2 fruit fly cellular contexts compared by ENCODE assay signal in genomic region chr3R:21940172-21940571, dm6.
TF ChIP-seq lines count a peak whose summit lies in the region.

No protein-coding gene starts in this region.

TF ChIP-seq in whole organism, prepupa, 60 proteins besides CTCF, POLR2A, EP300 and RAD21:
- TF ChIP-seq lz (GFP tag; optimal IDR thresholded peaks at IDR 0.05; lab: Kevin White, UChicago) (no peak), CG1621 (tag; optimal IDR thresholded peaks at IDR 0.05; lab: Kevin White, UChicago) (peak; percentile 10), fd59A (GFP tag; optimal IDR thresholded peaks at IDR 0.05; lab: Kevin White, UChicago) (peak; percentile 48), Sox15 (GFP tag; optimal IDR thresholded peaks at IDR 0.05; lab: Kevin White, UChicago) (peak; percentile 3), OdsH (GFP tag; optimal IDR thresholded peaks at IDR 0.05; lab: Kevin White, UChicago) (peak; percentile 20), topi (GFP tag; optimal IDR thresholded peaks at IDR 0.05; lab: Kevin White, UChicago) (no peak), CG8319 (GFP tag; optimal IDR thresholded peaks at IDR 0.05; lab: Kevin White, UChicago) (peak; percentile 1), pdm3 (GFP tag; optimal IDR thresholded peaks at IDR 0.05; lab: Kevin White, UChicago) (peak; percentile 26), CG6792 (GFP tag; optimal IDR thresholded peaks at IDR 0.05; lab: Kevin White, UChicago) (no peak), Lpt (GFP tag; optimal IDR thresholded peaks at IDR 0.05; lab: Kevin White, UChicago) (no peak), Hr38 (GFP tag; optimal IDR thresholded peaks at IDR 0.05; lab: Kevin White, UChicago) (no peak), CG10669 (GFP tag; optimal IDR thresholded peaks at IDR 0.05; lab: Kevin White, UChicago) (peak; percentile 58), CG10631 (GFP tag; optimal IDR thresholded peaks at IDR 0.05; lab: Kevin White, UChicago) (peak; percentile 56), Met (GFP tag; optimal IDR thresholded peaks at IDR 0.05; lab: Kevin White, UChicago) (no peak), acj6 (GFP tag; optimal IDR thresholded peaks at IDR 0.05; lab: Kevin White, UChicago) (peak; percentile 25), eg (GFP tag; IDR thresholded peaks at IDR 0.05; lab: Robert Waterston, UW) (no peak), Eip78C (GFP tag; lab: Kevin White, UChicago) (peak; percentile 90), CG6808 (GFP tag; optimal IDR thresholded peaks at IDR 0.05; lab: Kevin White, UChicago) (peak; percentile 47), salr (GFP tag; optimal IDR thresholded peaks at IDR 0.05; lab: Kevin White, UChicago) (peak in 1 of 2 experiments; percentile 9), Ets96B (tag; optimal IDR thresholded peaks at IDR 0.05; lab: Kevin White, UChicago) (peak; percentile 55), ss (GFP tag; optimal IDR thresholded peaks at IDR 0.05; lab: Kevin White, UChicago) (peak in 1 of 2 experiments; percentile 49), dsx (GFP tag; optimal IDR thresholded peaks at IDR 0.05; lab: Kevin White, UChicago; ENCODE audit: poor library complexity, severe bottlenecking) (peak; percentile 57), CG3032 (tag; optimal IDR thresholded peaks at IDR 0.05; lab: Kevin White, UChicago) (peak; percentile 71)

TF ChIP-seq in whole organism, pupa, 21 proteins besides CTCF, POLR2A, EP300 and RAD21:
- TF ChIP-seq fd96Ca (GFP tag; IDR thresholded peaks at IDR 0.05; lab: Robert Waterston, UW) (no peak), D1 (tag; optimal IDR thresholded peaks at IDR 0.05; lab: Kevin White, UChicago) (no peak), CG34367 (tag; optimal IDR thresholded peaks at IDR 0.05; lab: Kevin White, UChicago) (peak; percentile 42), CG15710 (tag; optimal IDR thresholded peaks at IDR 0.05; lab: Kevin White, UChicago) (peak; percentile 70), CG17806 (tag; optimal IDR thresholded peaks at IDR 0.05; lab: Kevin White, UChicago) (peak; percentile 51), CG9948 (tag; optimal IDR thresholded peaks at IDR 0.05; lab: Kevin White, UChicago) (peak; percentile 54), CG8159 (tag; optimal IDR thresholded peaks at IDR 0.05; lab: Kevin White, UChicago) (peak; percentile 81), Ets98B (GFP tag; IDR thresholded peaks at IDR 0.05; lab: Robert Waterston, UW) (no peak)
